Worm (Caenorhabditis elegans) whole organism, midembryonic: Measurements from ENCODE around the gene T25G12.11.

Experiments used
- T22C8.4 ChIP-seq: fragments of 200-800 bp; sonication (Bioruptor generic); IDR thresholded peaks from 2 replicates; pipeline ENCODE4 v1.3.6; 2022; ENCODE audit warnings: missing genetic modification characterization, missing compliant biosample characterization
- cog-1 ChIP-seq: sonication (generic microtip); optimal IDR thresholded peaks from 2 replicates; lab custom pipeline; 2016; ENCODE audit warnings: missing genetic modification characterization, missing compliant biosample characterization
- flt-1 ChIP-seq: fragments of 200-800 bp; sonication (Bioruptor generic); IDR thresholded peaks from 2 replicates; pipeline ENCODE4 v1.3.6; 2022; ENCODE audit warnings: missing genetic modification characterization, missing compliant biosample characterization
- klf-2 ChIP-seq: fragments of 200-800 bp; sonication (Bioruptor generic); conservative IDR thresholded peaks from 2 replicates; pipeline ENCODE4 v1.3.6; 2022; ENCODE audit warnings: missing genetic modification reagents, missing genetic modification characterization, missing compliant biosample characterization
- med-1 ChIP-seq: sonication (generic microtip); optimal IDR thresholded peaks from 2 replicates; lab custom pipeline; 2017; ENCODE audit warnings: missing genetic modification characterization, mild to moderate bottlenecking, missing compliant biosample characterization, antibody characterized with exemption, missing genetic modification reagents; ENCODE audit not compliant: insufficient read depth
- ref-1 ChIP-seq: fragments of 200-800 bp; sonication (Bioruptor generic); conservative IDR thresholded peaks from 2 replicates; pipeline ENCODE4 v1.3.6; 2022; ENCODE audit warnings: missing genetic modification reagents, missing genetic modification characterization, missing compliant biosample characterization
- tab-1 ChIP-seq: fragments of 200-800 bp; sonication (Bioruptor generic); IDR thresholded peaks from 2 replicates; pipeline ENCODE4 v1.3.6; 2022; ENCODE audit warnings: missing genetic modification characterization, missing compliant biosample characterization
- ztf-23 ChIP-seq: fragments of 200-800 bp; sonication (Bioruptor generic); IDR thresholded peaks from 2 replicates; pipeline ENCODE4 v1.3.6; 2022; ENCODE audit warnings: missing genetic modification reagents, missing genetic modification characterization, missing compliant biosample characterization
- ztf-29 ChIP-seq: fragments of 200-800 bp; sonication (Bioruptor generic); IDR thresholded peaks from 2 replicates; pipeline ENCODE4 v1.3.6; 2022; ENCODE audit warnings: missing genetic modification reagents, missing genetic modification characterization, missing compliant biosample characterization

DNA sequence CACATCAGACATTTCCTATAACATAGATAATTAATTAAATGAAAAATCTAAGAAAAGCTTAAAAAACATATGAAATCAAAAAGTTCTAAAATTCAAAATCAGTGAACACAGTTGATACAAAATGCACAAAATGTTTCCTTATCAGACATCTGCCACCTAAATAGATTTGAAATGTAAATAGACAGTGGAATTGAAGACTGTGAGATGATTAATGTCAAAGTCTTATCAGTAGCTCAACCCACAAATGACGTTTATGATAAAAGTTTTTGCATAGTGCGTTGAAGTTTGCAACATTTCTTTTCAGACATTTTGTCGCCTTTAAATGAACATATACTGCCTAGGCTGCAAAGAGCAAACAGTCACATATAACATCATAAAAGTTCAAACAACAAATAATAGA lies 19.4 kb upstream of the T25G12.11 start, which contains the start of gene Y40C7B.4:
- no peak for TF ChIP-seq cog-1 (tag; lab: Kevin White, UChicago)
- TF ChIP-seq tab-1 (GFP tag; lab: Robert Waterston, UW), result no peak
- TF ChIP-seq ref-1 (GFP tag; lab: Robert Waterston, UW), result no peak
- no peak for TF ChIP-seq T22C8.4 (GFP tag; lab: Robert Waterston, UW)
- no peak for TF ChIP-seq ztf-23 (GFP tag; lab: Robert Waterston, UW)
- TF ChIP-seq flt-1 (GFP tag; lab: Robert Waterston, UW), result no peak
- TF ChIP-seq klf-2, result no peak
- no peak for TF ChIP-seq ztf-29 (GFP tag; lab: Robert Waterston, UW)
- no peak for TF ChIP-seq med-1 (GFP tag; lab: Kevin White, UChicago)
